Fruit fly (Drosophila melanogaster): Measurements from ENCODE around the gene CG16743.

The CG16743 gene

DNA sequence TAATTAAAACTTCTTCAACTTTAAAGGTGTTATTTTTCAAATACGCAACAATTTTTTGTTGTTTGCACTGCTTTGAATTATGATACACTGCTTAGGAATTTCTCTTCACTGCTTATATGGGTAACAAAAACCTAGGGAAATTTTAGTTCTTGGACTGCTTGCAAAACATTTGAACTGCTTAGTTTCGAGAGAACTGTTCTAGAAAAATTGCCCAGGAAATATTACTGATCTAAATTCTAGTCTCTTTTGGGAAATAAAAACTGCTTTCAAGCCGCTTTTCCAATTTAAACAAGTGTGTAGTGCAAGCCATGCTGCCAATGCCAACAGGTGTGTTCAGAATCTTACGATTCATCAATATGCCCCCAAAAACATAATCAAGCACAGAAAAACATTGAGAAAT lies 7.6 kb upstream of the CG16743 start:
- no peak for TF ChIP-seq Sp1 (GFP tag; optimal IDR thresholded peaks at IDR 0.05)
- TF ChIP-seq CG9705 (GFP tag; optimal IDR thresholded peaks at IDR 0.05) = no peak
- TF ChIP-seq CG32264 (GFP tag; optimal IDR thresholded peaks at IDR 0.05) = no peak
- TF ChIP-seq fru (GFP tag; optimal IDR thresholded peaks at IDR 0.05) = no peak
- no peak for TF ChIP-seq ey (GFP tag; optimal IDR thresholded peaks at IDR 0.05)
- no peak for TF ChIP-seq Hr83 (GFP tag; optimal IDR thresholded peaks at IDR 0.05; ENCODE audit: poor library complexity, severe bottlenecking)
- TF ChIP-seq Myc (optimal IDR thresholded peaks at IDR 0.05) = peak; percentile 66

DNA sequence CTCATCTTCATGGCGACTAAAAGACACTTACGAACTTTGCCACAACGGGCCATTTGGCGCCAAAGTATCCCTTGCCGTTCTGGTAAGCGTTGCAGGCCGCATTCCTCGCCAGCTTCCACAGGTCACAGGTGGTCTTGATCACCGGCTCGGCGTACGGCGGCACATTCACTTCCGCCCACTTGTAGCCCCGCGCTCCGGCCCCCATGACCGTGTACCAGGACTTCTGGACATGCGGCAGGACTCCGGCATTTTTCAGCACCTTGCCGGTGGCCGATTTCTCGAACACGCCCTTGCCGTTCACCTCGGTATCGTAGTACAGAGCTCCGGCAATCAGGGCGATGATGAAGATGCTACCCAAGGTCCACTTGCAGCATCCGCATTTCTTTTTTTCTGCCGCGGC lies 6.1 kb upstream of the CG16743 start:
- no peak for TF ChIP-seq Hr78 (GFP tag; optimal IDR thresholded peaks at IDR 0.05)

DNA sequence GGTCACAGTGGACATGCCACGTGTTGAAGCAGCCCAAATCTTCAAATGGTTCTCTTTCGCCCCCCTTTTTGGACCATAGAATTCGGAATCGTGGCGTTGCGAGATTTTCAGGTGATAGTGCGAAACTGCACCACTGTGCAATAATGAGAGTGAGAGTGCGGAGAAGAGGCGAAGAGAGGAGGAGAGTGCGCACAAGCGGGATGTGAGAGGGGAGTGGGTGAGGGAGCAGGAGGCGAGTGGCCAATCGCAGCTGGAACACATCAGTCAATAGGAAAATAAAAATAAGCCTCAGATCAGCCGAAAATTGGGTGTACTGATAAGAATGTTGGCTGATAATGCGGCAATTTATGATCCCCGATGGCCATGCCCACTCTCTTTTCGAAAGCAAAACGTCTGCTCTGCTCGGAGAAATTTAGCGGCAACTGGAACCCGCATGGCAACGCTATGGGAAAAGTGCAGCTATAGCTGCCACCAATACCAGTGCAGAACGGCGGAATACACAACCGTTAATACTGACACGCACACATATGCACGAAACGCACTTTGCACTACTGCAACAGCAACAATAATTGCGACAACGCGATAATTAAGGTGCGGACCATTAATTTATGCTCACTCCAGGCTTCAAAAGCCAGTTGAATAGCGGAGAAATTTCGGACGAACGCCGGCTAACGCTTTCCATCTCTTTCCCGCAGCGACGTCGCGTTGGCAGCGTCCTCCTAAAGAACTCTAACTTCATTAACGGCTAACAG lies 4.6 kb upstream of the CG16743 start:
- peak; percentile 36 for TF ChIP-seq fru (GFP tag; optimal IDR thresholded peaks at IDR 0.05)
- TF ChIP-seq Dif (GFP tag; optimal IDR thresholded peaks at IDR 0.05; ENCODE audit: partially characterized antibody) = peak; percentile 80
- no peak for TF ChIP-seq sage (GFP tag; optimal IDR thresholded peaks at IDR 0.05)
- TF ChIP-seq brk (GFP tag; optimal IDR thresholded peaks at IDR 0.05) = no peak
- peak in 1 of 2 experiments; percentile 27 for TF ChIP-seq foxo (GFP tag; optimal IDR thresholded peaks at IDR 0.05)
- peak; percentile 44 for TF ChIP-seq rgr (GFP tag; optimal IDR thresholded peaks at IDR 0.05)
- TF ChIP-seq Sp1 (GFP tag; optimal IDR thresholded peaks at IDR 0.05) = peak; percentile 10
- peak; percentile 16 for TF ChIP-seq Hnf4 (GFP tag; optimal IDR thresholded peaks at IDR 0.05)
- TF ChIP-seq psq (GFP tag; optimal IDR thresholded peaks at IDR 0.05) = peak; percentile 44
- no peak for TF ChIP-seq Myc (optimal IDR thresholded peaks at IDR 0.05)
- peak; percentile 47 for TF ChIP-seq h (GFP tag; optimal IDR thresholded peaks at IDR 0.05)
- peak; percentile 41 for TF ChIP-seq HLH106 (tag; optimal IDR thresholded peaks at IDR 0.05)
- TF ChIP-seq Rel (GFP tag; optimal IDR thresholded peaks at IDR 0.05) = no peak
- peak; percentile 51 for TF ChIP-seq Rel (tag; optimal IDR thresholded peaks at IDR 0.05)
- no peak for TF ChIP-seq Dfd (GFP tag; optimal IDR thresholded peaks at IDR 0.05)
- TF ChIP-seq OdsH (GFP tag; optimal IDR thresholded peaks at IDR 0.05) = peak; percentile 30
- TF ChIP-seq woc (GFP tag; optimal IDR thresholded peaks at IDR 0.05) = peak; percentile 62
- TF ChIP-seq dl (GFP tag; optimal IDR thresholded peaks at IDR 0.05; ENCODE audit: insufficient read depth in 1 of 2, partially characterized antibody in 2 of 2) = peak; percentile 18 to 64

DNA sequence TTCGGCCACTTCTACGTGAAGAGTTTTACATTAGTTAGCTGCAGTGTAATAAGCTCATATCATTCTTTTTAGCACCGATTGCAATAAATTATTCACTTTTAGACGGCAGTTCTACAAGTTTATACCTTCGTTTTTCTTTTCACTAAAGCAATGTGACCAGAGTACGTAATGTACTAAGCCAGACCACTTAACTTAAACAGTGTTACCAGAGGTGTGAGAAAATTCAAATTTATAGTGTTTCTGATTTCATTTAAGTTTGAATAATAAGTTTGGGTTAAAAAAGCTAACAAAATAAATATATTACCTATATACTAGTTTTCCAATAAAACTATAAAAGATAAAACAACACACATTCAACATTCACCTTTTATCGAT lies 4.1 kb upstream of the CG16743 start:
- TF ChIP-seq Rel (GFP tag; optimal IDR thresholded peaks at IDR 0.05) = no peak
- no peak for TF ChIP-seq Rel (tag; optimal IDR thresholded peaks at IDR 0.05)
- no peak for TF ChIP-seq Mio (GFP tag; optimal IDR thresholded peaks at IDR 0.05)
- TF ChIP-seq dsf (GFP tag; optimal IDR thresholded peaks at IDR 0.05; ENCODE audit: borderline replicate concordance) = no peak
- TF ChIP-seq br (GFP tag; optimal IDR thresholded peaks at IDR 0.05) = no peak
- no peak for TF ChIP-seq sv (GFP tag; optimal IDR thresholded peaks at IDR 0.05)
- TF ChIP-seq CrebA (GFP tag; optimal IDR thresholded peaks at IDR 0.05; ENCODE audit: borderline replicate concordance) = no peak
- no peak for TF ChIP-seq Dfd (GFP tag; optimal IDR thresholded peaks at IDR 0.05)
- TF ChIP-seq Sp1 (GFP tag; optimal IDR thresholded peaks at IDR 0.05) = no peak
- TF ChIP-seq Abd-B (GFP tag; optimal IDR thresholded peaks at IDR 0.05) = no peak

DNA sequence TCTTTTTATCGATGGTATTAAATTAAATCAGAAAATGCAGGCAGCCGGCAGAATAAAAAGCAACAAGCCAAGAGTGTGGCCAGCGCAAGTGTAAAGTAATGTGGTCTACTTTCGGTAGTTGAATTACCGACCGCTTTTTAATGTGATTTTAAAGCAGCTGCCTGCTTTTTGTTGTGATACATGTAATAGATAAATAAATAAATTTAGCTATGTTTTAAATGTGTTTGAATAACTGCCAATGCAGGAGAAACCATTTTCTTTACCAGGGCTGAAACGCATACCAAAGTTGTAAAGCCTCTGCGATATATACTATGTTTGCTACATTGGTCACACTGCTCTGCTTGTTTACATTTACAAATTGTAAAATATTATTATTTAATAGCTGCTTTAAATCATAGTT lies 1.9 kb upstream of the CG16743 start, which contains the start of the genes Tmem214 and YL-1:
Gene Tmem214 (minus strand): TSS at position 142 of the 400 bp plus-strand sequence.
Gene YL-1 (plus strand): TSS at position 310 of the 400 bp plus-strand sequence.
- TF ChIP-seq Rel (GFP tag; optimal IDR thresholded peaks at IDR 0.05) (no peak), Rel (tag; optimal IDR thresholded peaks at IDR 0.05) (peak; percentile 33), GATAd (GFP tag; optimal IDR thresholded peaks at IDR 0.05) (no peak), Hnf4 (GFP tag; optimal IDR thresholded peaks at IDR 0.05) (peak; percentile 28), Myc (optimal IDR thresholded peaks at IDR 0.05) (peak; percentile 16), jim (GFP tag; optimal IDR thresholded peaks at IDR 0.05) (no peak), h (GFP tag; optimal IDR thresholded peaks at IDR 0.05) (peak; percentile 2), Sp1 (GFP tag; optimal IDR thresholded peaks at IDR 0.05) (peak; percentile 8)
